Worm (Caenorhabditis elegans) whole organism, mixed stage, embryonic: ENCODE data around the gene med-2.

Experiments
- bed-3 ChIP-seq: fragments of 200-800 bp; sonication (Bioruptor generic); optimal IDR thresholded peaks from 3 replicates; lab custom pipeline; 2018; ENCODE audit warnings: mild to moderate bottlenecking, missing genetic modification characterization, moderate library complexity, missing compliant biosample characterization
- blmp-1 ChIP-seq: fragments of 150-350 bp; optimal IDR thresholded peaks from 2 replicates; lab custom pipeline; 2014; ENCODE audit warnings: missing biosample characterization, missing genetic modification characterization
- ceh-39 ChIP-seq: fragments of 150-350 bp; optimal IDR thresholded peaks from 2 replicates; lab custom pipeline; 2014; ENCODE audit warnings: missing biosample characterization, missing genetic modification characterization
- ceh-43 ChIP-seq: fragments of 200-800 bp; sonication (Bioruptor generic); optimal IDR thresholded peaks from 2 replicates; lab custom pipeline; 2018; ENCODE audit warnings: mild to moderate bottlenecking, missing genetic modification characterization, moderate library complexity, missing compliant biosample characterization
- ceh-83 ChIP-seq: fragments of 200-800 bp; sonication (Bioruptor generic); optimal IDR thresholded peaks from 2 replicates; lab custom pipeline; 2018; ENCODE audit warnings: mild to moderate bottlenecking, missing genetic modification characterization, missing compliant biosample characterization
- ces-1 ChIP-seq: fragments of 150-350 bp; optimal IDR thresholded peaks from 2 replicates; lab custom pipeline; 2014; ENCODE audit warnings: missing biosample characterization, missing genetic modification reagents, missing genetic modification characterization
- drap-1 ChIP-seq: fragments of 200-800 bp; sonication (Bioruptor generic); optimal IDR thresholded peaks from 3 replicates; lab custom pipeline; 2018; ENCODE audit warnings: mild to moderate bottlenecking, missing genetic modification characterization, missing compliant biosample characterization
- elt-3 ChIP-seq: fragments of 150-350 bp; optimal IDR thresholded peaks from 2 replicates; lab custom pipeline; 2014; ENCODE audit warnings: missing biosample characterization, missing genetic modification characterization
- flh-1 ChIP-seq: fragments of 200-800 bp; sonication (Bioruptor generic); optimal IDR thresholded peaks from 2 replicates; lab custom pipeline; 2018; ENCODE audit warnings: mild to moderate bottlenecking, missing genetic modification characterization, moderate library complexity, missing compliant biosample characterization
- ham-2 ChIP-seq: fragments of 200-800 bp; sonication (Bioruptor generic); optimal IDR thresholded peaks from 2 replicates; lab custom pipeline; 2018; ENCODE audit warnings: mild to moderate bottlenecking, missing genetic modification characterization, missing compliant biosample characterization
- hlh-1 ChIP-seq: fragments of 150-350 bp; optimal IDR thresholded peaks from 2 replicates; lab custom pipeline; 2014; ENCODE audit warnings: missing biosample characterization, missing genetic modification reagents, missing genetic modification characterization
- lin-13 ChIP-seq: fragments of 150-350 bp; optimal IDR thresholded peaks from 2 replicates; lab custom pipeline; 2014; ENCODE audit warnings: missing biosample characterization, missing genetic modification characterization
- lin-32 ChIP-seq: fragments of 200-800 bp; sonication (Bioruptor generic); optimal IDR thresholded peaks from 2 replicates; lab custom pipeline; 2018; ENCODE audit warnings: mild to moderate bottlenecking, missing genetic modification characterization, missing compliant biosample characterization
- lsy-2 ChIP-seq: fragments of 150-350 bp; optimal IDR thresholded peaks from 2 replicates; lab custom pipeline; 2014; ENCODE audit warnings: missing biosample characterization, missing genetic modification characterization
- mab-5 ChIP-seq: fragments of 150-350 bp; optimal IDR thresholded peaks from 2 replicates; lab custom pipeline; 2014; ENCODE audit warnings: missing biosample characterization, missing genetic modification characterization
- mls-2 ChIP-seq: sonication (generic microtip); optimal IDR thresholded peaks from 2 replicates; lab custom pipeline; 2016; ENCODE audit warnings: mild to moderate bottlenecking, missing genetic modification characterization, moderate library complexity, missing compliant biosample characterization
- nhr-12 ChIP-seq: fragments of 150-350 bp; optimal IDR thresholded peaks from 2 replicates; lab custom pipeline; 2014; ENCODE audit warnings: missing biosample characterization, missing genetic modification characterization
- nhr-2 ChIP-seq: fragments of 150-350 bp; optimal IDR thresholded peaks from 2 replicates; lab custom pipeline; 2014; ENCODE audit warnings: missing biosample characterization, missing genetic modification characterization
- nhr-237 ChIP-seq: fragments of 150-350 bp; optimal IDR thresholded peaks from 2 replicates; lab custom pipeline; 2014; ENCODE audit warnings: missing biosample characterization, missing genetic modification characterization
- nhr-28 ChIP-seq: fragments of 150-350 bp; optimal IDR thresholded peaks from 2 replicates; lab custom pipeline; 2014; ENCODE audit warnings: missing biosample characterization, missing genetic modification characterization
- nhr-76 ChIP-seq: sonication (generic microtip); optimal IDR thresholded peaks from 2 replicates; lab custom pipeline; 2017; ENCODE audit warnings: missing biosample characterization, missing genetic modification characterization
- tbx-8 ChIP-seq: fragments of 200-800 bp; sonication (Bioruptor generic); optimal IDR thresholded peaks from 2 replicates; lab custom pipeline; 2018; ENCODE audit warnings: mild to moderate bottlenecking, missing genetic modification characterization, moderate library complexity, missing compliant biosample characterization
- unc-120 ChIP-seq: sonication (generic microtip); optimal IDR thresholded peaks from 2 replicates; lab custom pipeline; 2017; ENCODE audit warnings: missing genetic modification characterization, missing compliant biosample characterization; ENCODE audit not compliant: poor library complexity, severe bottlenecking
- unc-39 ChIP-seq: fragments of 150-350 bp; optimal IDR thresholded peaks from 2 replicates; lab custom pipeline; 2014; ENCODE audit warnings: missing biosample characterization, missing genetic modification characterization
- unc-62 ChIP-seq: fragments of 150-350 bp; optimal IDR thresholded peaks from 2 replicates; lab custom pipeline; 2014; ENCODE audit warnings: missing biosample characterization, missing genetic modification reagents, missing genetic modification characterization
- zip-8 ChIP-seq: fragments of 150-350 bp; optimal IDR thresholded peaks from 2 replicates; lab custom pipeline; 2014; ENCODE audit warnings: missing biosample characterization, missing genetic modification characterization
- ztf-11 ChIP-seq: fragments of 150-350 bp; optimal IDR thresholded peaks from 2 replicates; lab custom pipeline; 2014; ENCODE audit warnings: missing biosample characterization, missing genetic modification characterization

Gene med-2

DNA sequence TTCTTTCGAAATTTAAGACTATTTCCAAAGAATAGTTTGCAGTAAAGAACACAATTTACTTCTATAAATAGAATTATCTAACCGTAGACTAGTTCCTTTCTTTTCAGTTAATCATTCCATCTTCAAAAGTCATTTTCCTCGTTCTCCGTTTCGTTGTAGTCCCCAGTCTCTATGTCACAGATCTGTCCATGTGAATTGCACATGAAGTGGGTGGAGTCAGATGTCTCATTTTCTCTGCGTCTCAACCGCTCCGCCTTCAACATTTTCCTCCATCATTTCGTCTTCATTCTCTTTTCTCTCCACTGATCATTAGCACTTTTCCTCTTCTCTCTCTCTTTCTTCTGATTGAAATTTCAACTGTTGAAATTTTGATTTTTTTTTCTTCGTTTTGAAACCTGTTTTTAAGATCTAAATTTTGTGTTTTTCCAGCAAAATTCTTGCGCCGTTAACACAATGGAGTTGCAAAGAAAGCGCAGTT, 13.3 kb downstream of the med-2 start, which contains the start of gene T07E3.4:
TSS of gene T07E3.4 (plus strand) at position 428 of the 478 bp plus-strand sequence.
- TF ChIP-seq blmp-1 (tag; lab: Kevin White, UChicago) (no peak), lin-13 (tag; lab: Kevin White, UChicago) (no peak), hlh-1 (tag; lab: Kevin White, UChicago) (peak; percentile 18), unc-62 (GFP tag; lab: Kevin White, UChicago) (peak; percentile 73), ces-1 (GFP tag; lab: Kevin White, UChicago) (peak; percentile 61), nhr-76 (tag; lab: Kevin White, UChicago) (no peak)

- TF ChIP-seq mls-2 = no peak
- no peak for TF ChIP-seq elt-3 (tag; lab: Kevin White, UChicago)
- TF ChIP-seq mab-5 = no peak
- no peak for TF ChIP-seq nhr-237 (tag; lab: Kevin White, UChicago)
- TF ChIP-seq hlh-1 (tag; lab: Kevin White, UChicago) = peak; percentile 28
- no peak for TF ChIP-seq ceh-43 (GFP tag; lab: Kevin White, UChicago)
- TF ChIP-seq nhr-28 (tag; lab: Kevin White, UChicago) = no peak
- TF ChIP-seq zip-8 = no peak
- TF ChIP-seq drap-1 (GFP tag; lab: Kevin White, UChicago) = no peak
- no peak for TF ChIP-seq lsy-2 (tag; lab: Kevin White, UChicago)
- TF ChIP-seq tbx-8 (GFP tag; lab: Kevin White, UChicago) = no peak
- TF ChIP-seq unc-120 (tag; lab: Kevin White, UChicago) = peak; percentile 60
- TF ChIP-seq ztf-11 (tag; lab: Kevin White, UChicago) = no peak
- no peak for TF ChIP-seq bed-3 (GFP tag; lab: Kevin White, UChicago)
These were observed 14.2 kb downstream of the med-2 start for ce11 chrIII:6898518-6898917.

- TF ChIP-seq nhr-12 (tag; lab: Kevin White, UChicago) (no peak), tbx-8 (GFP tag; lab: Kevin White, UChicago) (no peak), nhr-76 (tag; lab: Kevin White, UChicago) (no peak), drap-1 (GFP tag; lab: Kevin White, UChicago) (no peak), ham-2 (GFP tag; lab: Kevin White, UChicago) (no peak), ceh-83 (GFP tag; lab: Kevin White, UChicago) (no peak), ceh-39 (tag; lab: Kevin White, UChicago) (no peak), lin-13 (tag; lab: Kevin White, UChicago) (no peak), nhr-28 (tag; lab: Kevin White, UChicago) (no peak), unc-39 (tag; lab: Kevin White, UChicago) (no peak), ces-1 (GFP tag; lab: Kevin White, UChicago) (no peak), nhr-2 (tag; lab: Kevin White, UChicago) (no peak), lin-32 (GFP tag; lab: Kevin White, UChicago) (no peak), flh-1 (GFP tag; lab: Kevin White, UChicago) (no peak), lsy-2 (tag; lab: Kevin White, UChicago) (no peak)
- TF ChIP-seq, all 35 proteins: peak for 0
These were observed 16.3 kb downstream of the med-2 start for ce11 chrIII:6900609-6901008.

DNA sequence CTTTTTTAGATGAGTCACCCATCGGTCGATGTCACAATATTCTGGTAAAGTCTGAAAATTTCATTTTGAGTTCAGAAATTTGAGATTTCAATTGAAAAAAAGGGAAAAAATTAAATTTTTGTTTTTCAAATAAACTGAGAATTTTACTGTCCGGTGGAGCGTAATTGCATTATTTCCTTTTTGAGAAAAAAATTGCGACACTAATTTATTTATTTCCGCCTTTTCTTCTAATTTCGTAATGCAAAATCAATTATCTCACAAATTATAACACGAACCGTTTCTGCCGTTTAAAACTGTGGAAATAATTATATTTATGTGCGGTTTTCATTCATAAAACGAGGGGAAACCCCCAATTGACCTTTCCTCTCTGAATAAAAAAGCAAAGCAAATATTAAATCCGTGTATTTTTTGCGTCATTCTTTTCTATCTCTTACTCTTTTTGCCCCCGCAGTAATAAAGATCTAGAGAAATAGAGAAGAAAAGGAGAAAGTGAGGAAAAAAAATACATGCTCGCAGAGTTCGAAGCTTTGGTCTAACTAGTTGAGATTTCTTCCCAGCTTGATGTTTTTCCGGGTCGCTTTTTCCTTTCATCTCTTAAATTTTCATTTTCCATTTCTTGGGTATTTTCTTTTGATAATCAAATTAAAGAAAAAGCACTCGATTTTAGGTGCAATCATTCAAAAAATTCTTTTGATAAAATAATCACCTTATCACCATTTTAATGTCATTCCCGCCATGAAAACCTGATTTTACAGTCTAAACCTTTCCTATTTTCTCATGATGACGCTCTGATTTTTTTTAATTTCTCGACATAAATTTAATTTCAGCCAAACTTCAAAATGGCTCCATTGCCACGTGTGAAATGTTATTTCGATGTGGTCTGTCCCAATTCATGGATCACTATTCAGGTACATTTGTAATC, 19.0 kb downstream of the med-2 start, which contains the start of the genes brc-2 and T07E3.3:
TSS of gene brc-2 (minus strand) at position 51 of the 922 bp plus-strand sequence.
TSS of gene T07E3.3 (plus strand) at position 822 of the 922 bp plus-strand sequence.
- TF ChIP-seq ceh-83 (GFP tag; lab: Kevin White, UChicago) = no peak
- peak; percentile 86 for TF ChIP-seq ces-1 (GFP tag; lab: Kevin White, UChicago)
- TF ChIP-seq ceh-43 (GFP tag; lab: Kevin White, UChicago) = peak; percentile 41

- TF ChIP-seq elt-3 (tag; lab: Kevin White, UChicago) (no peak), ceh-39 (tag; lab: Kevin White, UChicago) (no peak), ceh-83 (GFP tag; lab: Kevin White, UChicago) (no peak)
These were observed 20.2 kb downstream of the med-2 start for ce11 chrIII:6904468-6904867.
